Worm (Caenorhabditis elegans): ENCODE results near the gene ccar-1.

Gene ccar-1

ce11 chrIV:14070992-14071289, 407 bp upstream of the ccar-1 start (continued):
- TF ChIP-seq blmp-1 (tag; optimal IDR thresholded peaks at IDR 0.05; ENCODE audit: insufficient read depth) (peak; percentile 35), nhr-25 (tag; optimal IDR thresholded peaks at IDR 0.05) (peak; percentile 84), Y55F3AM.14 (GFP tag; optimal IDR thresholded peaks at IDR 0.05) (no peak)

ce11 chrIV:14072011-14072649, 782 bp downstream of the ccar-1 start:
- no peak for TF ChIP-seq ama-1 (optimal IDR thresholded peaks at IDR 0.05)
- TF ChIP-seq fos-1 (tag; optimal IDR thresholded peaks at IDR 0.05) = no peak
- TF ChIP-seq ztf-1 (GFP tag; conservative IDR thresholded peaks at IDR 0.05) = 0 out of 2 replicates have a peak, but pooled peaks have one; percentile 40
- TF ChIP-seq elt-1 (tag; optimal IDR thresholded peaks at IDR 0.05) = no peak
- no peak for TF ChIP-seq C34F6.9 (tag; optimal IDR thresholded peaks at IDR 0.05)
- no peak for TF ChIP-seq unc-39 (tag; optimal IDR thresholded peaks at IDR 0.05)
- TF ChIP-seq lsy-2 (tag; optimal IDR thresholded peaks at IDR 0.05) = peak in 1 of 2 experiments; percentile 16
- no peak for TF ChIP-seq nhr-10 (tag; optimal IDR thresholded peaks at IDR 0.05)
- no peak for TF ChIP-seq F13H6.1 (tag; optimal IDR thresholded peaks at IDR 0.05)

ce11 chrIV:14074456-14074855, 3.1 kb downstream of the ccar-1 start:
- TF ChIP-seq nhr-237 (tag; optimal IDR thresholded peaks at IDR 0.05) = no peak
- TF ChIP-seq aly-2 (tag; optimal IDR thresholded peaks at IDR 0.05) = no peak
- TF ChIP-seq C34F6.9 (tag; optimal IDR thresholded peaks at IDR 0.05) = no peak

- TF ChIP-seq lin-13 (GFP tag; optimal IDR thresholded peaks at IDR 0.05) (no peak), Y55F3AM.14 (GFP tag; optimal IDR thresholded peaks at IDR 0.05) (no peak), snpc-4 (tag; optimal IDR thresholded peaks at IDR 0.05) (no peak), ztf-1 (GFP tag; conservative IDR thresholded peaks at IDR 0.05) (no peak), C34F6.9 (tag; optimal IDR thresholded peaks at IDR 0.05) (no peak), lin-39 (tag; optimal IDR thresholded peaks at IDR 0.05) (no peak), unc-62 (GFP tag; optimal IDR thresholded peaks at IDR 0.05) (no peak), alr-1 (tag; optimal IDR thresholded peaks at IDR 0.05) (no peak), zag-1 (tag; optimal IDR thresholded peaks at IDR 0.05) (no peak), dmd-4 (tag; optimal IDR thresholded peaks at IDR 0.05) (no peak), nhr-10 (tag; optimal IDR thresholded peaks at IDR 0.05) (no peak), sma-3 (GFP tag; optimal IDR thresholded peaks at IDR 0.05) (no peak), skn-1 (tag; optimal IDR thresholded peaks at IDR 0.05) (no peak), R02D3.7 (tag; optimal IDR thresholded peaks at IDR 0.05) (no peak), egl-27 (tag; optimal IDR thresholded peaks at IDR 0.05) (no peak), nhr-237 (tag; optimal IDR thresholded peaks at IDR 0.05) (no peak)
Observed at ce11 chrIV:14077135-14077534, 5.8 kb downstream of the ccar-1 start, which contains the start of gene cfp-1. Gene cfp-1 (plus strand): TSS chrIV:14077435.

ce11 chrIV:14082956-14083355, 11.6 kb downstream of the ccar-1 start:
- no peak for TF ChIP-seq fos-1 (tag; optimal IDR thresholded peaks at IDR 0.05)
- TF ChIP-seq gmeb-1 (tag; optimal IDR thresholded peaks at IDR 0.05) = no peak
- TF ChIP-seq unc-55 (GFP tag; optimal IDR thresholded peaks at IDR 0.05) = peak; percentile 15
- TF ChIP-seq lsy-2 (tag; optimal IDR thresholded peaks at IDR 0.05) = no peak
- TF ChIP-seq lin-39 (tag; optimal IDR thresholded peaks at IDR 0.05) = no peak
- peak; percentile 8 for TF ChIP-seq nhr-129 (tag; optimal IDR thresholded peaks at IDR 0.05)
- TF ChIP-seq ztf-1 (GFP tag; conservative IDR thresholded peaks at IDR 0.05) = no peak
- no peak for TF ChIP-seq nhr-6 (tag; optimal IDR thresholded peaks at IDR 0.05)
- TF ChIP-seq nhr-23 (tag; optimal IDR thresholded peaks at IDR 0.05) = no peak
- TF ChIP-seq mbf-1 (tag; optimal IDR thresholded peaks at IDR 0.05) = no peak
- no peak for TF ChIP-seq blmp-1 (tag; optimal IDR thresholded peaks at IDR 0.05; ENCODE audit: insufficient read depth)
- TF ChIP-seq lin-11 (tag; optimal IDR thresholded peaks at IDR 0.05) = no peak
- no peak for TF ChIP-seq nhr-12 (tag; optimal IDR thresholded peaks at IDR 0.05)
- no peak for TF ChIP-seq snpc-4 (tag; optimal IDR thresholded peaks at IDR 0.05)
- no peak for TF ChIP-seq nhr-25 (tag; optimal IDR thresholded peaks at IDR 0.05)
- no peak for TF ChIP-seq R02D3.7 (tag; optimal IDR thresholded peaks at IDR 0.05)
- no peak for TF ChIP-seq egl-27 (tag; optimal IDR thresholded peaks at IDR 0.05)
- no peak for TF ChIP-seq ceh-16 (tag; optimal IDR thresholded peaks at IDR 0.05)
- peak; percentile 38 for TF ChIP-seq crh-2 (tag; optimal IDR thresholded peaks at IDR 0.05)
- TF ChIP-seq Y55F3AM.14 (GFP tag; optimal IDR thresholded peaks at IDR 0.05) = no peak
- TF ChIP-seq ztf-4 (tag; optimal IDR thresholded peaks at IDR 0.05) = no peak
- no peak for TF ChIP-seq sma-3 (GFP tag; optimal IDR thresholded peaks at IDR 0.05)
- no peak for TF ChIP-seq ZK546.5 (tag; optimal IDR thresholded peaks at IDR 0.05)
- TF ChIP-seq ztf-11 (tag; optimal IDR thresholded peaks at IDR 0.05) = no peak
